Fruit fly (Drosophila melanogaster): ENCODE results near the gene Best3.

- no peak for TF ChIP-seq h (optimal IDR thresholded peaks at IDR 0.05)
- TF ChIP-seq ttk (optimal IDR thresholded peaks at IDR 0.05), result no peak
Observed at dm6 chr3L:15266628-15267027, 36.0 kb downstream of the Best3 start.

Data from Kc167 (cell line).